Worm (Caenorhabditis elegans): ENCODE data around the gene nhr-230.

- TF ChIP-seq dao-5 (tag; optimal IDR thresholded peaks at IDR 0.05) (no peak), him-1 (tag; optimal IDR thresholded peaks at IDR 0.05) (no peak), W03F9.2 (tag; optimal IDR thresholded peaks at IDR 0.05) (no peak)
These were observed 38.0 kb upstream of the nhr-230 start, which contains the start of gene C54E10.6 for ce11 chrV:18808621-18809020.
